Fruit fly (Drosophila melanogaster) whole organism, prepupa: Measurements from ENCODE around the gene CG9040.
A peak's percentile ranks its signal among the peaks of the same experiment; 100 is the strongest.

Experiments used
- Blimp-1 ChIP-seq: fragments of 200-800 bp; sonication (Bioruptor generic); optimal IDR thresholded peaks from 3 replicates; lab custom pipeline; 2017; ENCODE audit warnings: missing biosample characterization, missing genetic modification characterization, mild to moderate bottlenecking, moderate library complexity, missing genetic modification reagents
- CG10669 ChIP-seq: fragments of 200-800 bp; sonication (Bioruptor generic); optimal IDR thresholded peaks from 3 replicates; lab custom pipeline; 2018; ENCODE audit warnings: missing biosample characterization, mild to moderate bottlenecking, missing genetic modification characterization, moderate library complexity
- CG11294 ChIP-seq: fragments of 200-800 bp; sonication (Bioruptor generic); IDR thresholded peaks from 2 replicates; pipeline ENCODE4 v1.3.6; 2022; ENCODE audit warnings: missing biosample characterization, missing genetic modification characterization
- CG11902 ChIP-seq: fragments of 200-800 bp; sonication (Bioruptor generic); optimal IDR thresholded peaks from 3 replicates; lab custom pipeline; 2016; ENCODE audit warnings: missing biosample characterization, missing genetic modification characterization
- CG15336 ChIP-seq: fragments of 200-800 bp; sonication (Bioruptor generic); IDR thresholded peaks from 2 replicates; pipeline ENCODE4 v1.3.6; 2022; ENCODE audit warnings: missing biosample characterization, missing genetic modification characterization
- CG1621 ChIP-seq: fragments of 200-800 bp; sonication (Bioruptor generic); optimal IDR thresholded peaks from 3 replicates; lab custom pipeline; 2018; ENCODE audit warnings: missing biosample characterization, mild to moderate bottlenecking, missing genetic modification characterization
- CG31627 ChIP-seq: fragments of 200-800 bp; sonication (Bioruptor generic); optimal IDR thresholded peaks from 3 replicates; lab custom pipeline; 2016; ENCODE audit warnings: missing biosample characterization, missing genetic modification characterization
- CG32006 ChIP-seq: fragments of 200-800 bp; sonication (Bioruptor generic); optimal IDR thresholded peaks from 3 replicates; lab custom pipeline; 2017; ENCODE audit warnings: missing biosample characterization, mild to moderate bottlenecking, missing genetic modification characterization
- CG34406 ChIP-seq: fragments of 200-800 bp; sonication (Bioruptor generic); optimal IDR thresholded peaks from 3 replicates; lab custom pipeline; 2016; ENCODE audit warnings: missing biosample characterization, missing genetic modification characterization
- CG3919 ChIP-seq: fragments of 200-800 bp; sonication (Bioruptor generic); optimal IDR thresholded peaks from 3 replicates; lab custom pipeline; 2016; ENCODE audit warnings: missing biosample characterization, missing genetic modification characterization
- CG4318 ChIP-seq: fragments of 200-800 bp; sonication (Bioruptor generic); optimal IDR thresholded peaks from 3 replicates; lab custom pipeline; 2017; ENCODE audit warnings: missing biosample characterization, mild to moderate bottlenecking, missing genetic modification characterization
- CG6163 ChIP-seq: fragments of 200-800 bp; sonication (Bioruptor generic); IDR thresholded peaks from 3 replicates; pipeline ENCODE4 v1.3.6; 2022; ENCODE audit warnings: missing biosample characterization, missing genetic modification characterization
- CG6276 ChIP-seq: fragments of 200-800 bp; sonication (Bioruptor generic); optimal IDR thresholded peaks from 2 replicates; lab custom pipeline; 2017; ENCODE audit warnings: missing biosample characterization, mild to moderate bottlenecking, missing genetic modification characterization
- CG6792 ChIP-seq: fragments of 200-800 bp; sonication (Bioruptor generic); optimal IDR thresholded peaks from 3 replicates; lab custom pipeline; 2016; ENCODE audit warnings: missing biosample characterization, missing genetic modification characterization
- CG7368 ChIP-seq: fragments of 200-800 bp; sonication (Bioruptor generic); optimal IDR thresholded peaks from 3 replicates; lab custom pipeline; 2016; ENCODE audit warnings: missing biosample characterization, missing genetic modification characterization
- CG8319 ChIP-seq: fragments of 200-800 bp; sonication (Bioruptor generic); optimal IDR thresholded peaks from 3 replicates; lab custom pipeline; 2016; ENCODE audit warnings: missing biosample characterization, missing genetic modification characterization
- Eip75B ChIP-seq: fragments of 200-800 bp; sonication (Bioruptor generic); optimal IDR thresholded peaks from 3 replicates; lab custom pipeline; 2016; ENCODE audit warnings: missing biosample characterization, missing genetic modification characterization
- Eip78C ChIP-seq: fragments of 200-800 bp; sonication (Bioruptor generic); peaks from one replicate; lab custom pipeline; 2016; ENCODE audit warnings: missing biosample characterization, missing genetic modification characterization
- Eip93F ChIP-seq: fragments of 200-800 bp; sonication (Bioruptor generic); optimal IDR thresholded peaks from 2 replicates; lab custom pipeline; 2016; ENCODE audit warnings: missing biosample characterization, mild to moderate bottlenecking, missing genetic modification characterization
- Ets21C ChIP-seq: fragments of 200-800 bp; sonication (Bioruptor generic); optimal IDR thresholded peaks from 3 replicates; lab custom pipeline; 2016; ENCODE audit warnings: missing biosample characterization, missing genetic modification characterization
- Ets96B ChIP-seq: fragments of 200-800 bp; optimal IDR thresholded peaks from 2 replicates; lab custom pipeline; 2019; ENCODE audit warnings: missing biosample characterization, mild to moderate bottlenecking, missing genetic modification characterization, moderate library complexity
- Gug ChIP-seq: fragments of 200-800 bp; sonication (Bioruptor generic); IDR thresholded peaks from 2 replicates; pipeline ENCODE4 v1.3.6; 2022; ENCODE audit warnings: missing biosample characterization, missing genetic modification characterization
- Hr38 ChIP-seq: sonication (Bioruptor generic); optimal IDR thresholded peaks from 2 replicates; lab custom pipeline; 2016; ENCODE audit warnings: missing biosample characterization, missing genetic modification characterization
- Lpt ChIP-seq: fragments of 200-800 bp; sonication (Bioruptor generic); optimal IDR thresholded peaks from 3 replicates; lab custom pipeline; 2016; ENCODE audit warnings: missing biosample characterization, missing genetic modification characterization
- Met ChIP-seq: fragments of 200-800 bp; sonication (Bioruptor generic); optimal IDR thresholded peaks from 3 replicates; lab custom pipeline; 2016; ENCODE audit warnings: missing biosample characterization, missing genetic modification characterization
- OdsH ChIP-seq: fragments of 200-800 bp; sonication (Bioruptor generic); optimal IDR thresholded peaks from 3 replicates; lab custom pipeline; 2016; ENCODE audit warnings: missing biosample characterization, missing genetic modification characterization
- Smox ChIP-seq: fragments of 200-800 bp; sonication (Bioruptor generic); optimal IDR thresholded peaks from 3 replicates; lab custom pipeline; 2016; ENCODE audit warnings: missing biosample characterization, missing genetic modification characterization
- Sox102F ChIP-seq: fragments of 200-800 bp; sonication (Bioruptor generic); optimal IDR thresholded peaks from 2 replicates; lab custom pipeline; 2016; ENCODE audit warnings: missing biosample characterization, mild to moderate bottlenecking, missing genetic modification characterization
- Sox14 ChIP-seq: fragments of 200-800 bp; sonication (Bioruptor generic); optimal IDR thresholded peaks from 3 replicates; lab custom pipeline; 2016; ENCODE audit warnings: missing biosample characterization, missing genetic modification characterization
- Sox15 ChIP-seq: fragments of 200-800 bp; sonication (Bioruptor generic); optimal IDR thresholded peaks from 3 replicates; lab custom pipeline; 2016; ENCODE audit warnings: missing biosample characterization, missing genetic modification characterization
- achi ChIP-seq: fragments of 200-800 bp; sonication (Bioruptor generic); optimal IDR thresholded peaks from 3 replicates; lab custom pipeline; 2016; ENCODE audit warnings: missing biosample characterization, missing genetic modification characterization
- cyc ChIP-seq: fragments of 200-800 bp; sonication (Bioruptor generic); optimal IDR thresholded peaks from 3 replicates; lab custom pipeline; 2016; ENCODE audit warnings: missing biosample characterization, missing genetic modification characterization
- dac ChIP-seq: fragments of 200-800 bp; sonication (Bioruptor generic); optimal IDR thresholded peaks from 2 replicates; lab custom pipeline; 2017; ENCODE audit warnings: missing biosample characterization, mild to moderate bottlenecking, missing genetic modification characterization
- dsx ChIP-seq: fragments of 200-800 bp; optimal IDR thresholded peaks from 3 replicates; lab custom pipeline; 2019; ENCODE audit warnings: missing biosample characterization, mild to moderate bottlenecking, missing genetic modification characterization, moderate library complexity; ENCODE audit not compliant: poor library complexity, severe bottlenecking
- eg ChIP-seq: fragments of 200-800 bp; sonication (Bioruptor generic); IDR thresholded peaks from 3 replicates; pipeline ENCODE4 v1.3.6; 2022; ENCODE audit warnings: missing biosample characterization, missing genetic modification characterization
- esn ChIP-seq: fragments of 200-800 bp; sonication (Bioruptor generic); optimal IDR thresholded peaks from 2 replicates; lab custom pipeline; 2016; ENCODE audit warnings: missing biosample characterization, mild to moderate bottlenecking, missing genetic modification characterization, moderate library complexity
- fd59A ChIP-seq: fragments of 200-800 bp; sonication (Bioruptor generic); optimal IDR thresholded peaks from 2 replicates; lab custom pipeline; 2017; ENCODE audit warnings: missing biosample characterization, mild to moderate bottlenecking, missing genetic modification characterization, missing genetic modification reagents
- fkh ChIP-seq: fragments of 200-800 bp; sonication (Bioruptor generic); optimal IDR thresholded peaks from 3 replicates; lab custom pipeline; 2017; ENCODE audit warnings: missing biosample characterization, mild to moderate bottlenecking, missing genetic modification characterization, moderate library complexity
- lz ChIP-seq: fragments of 200-800 bp; sonication (Bioruptor generic); optimal IDR thresholded peaks from 3 replicates; lab custom pipeline; 2016; ENCODE audit warnings: missing biosample characterization, missing genetic modification characterization
- pdm3 ChIP-seq: fragments of 200-800 bp; sonication (Bioruptor generic); optimal IDR thresholded peaks from 3 replicates; lab custom pipeline; 2016; ENCODE audit warnings: missing biosample characterization, missing genetic modification characterization
- spab ChIP-seq: fragments of 200-800 bp; sonication (Bioruptor generic); optimal IDR thresholded peaks from 2 replicates; lab custom pipeline; 2017; ENCODE audit warnings: missing biosample characterization, mild to moderate bottlenecking, missing genetic modification characterization, missing genetic modification reagents
- ss ChIP-seq, 2 experiments: fragments of 200-800 bp; sonication (Bioruptor generic); optimal IDR thresholded peaks; 2 replicates in 1 of 2; 3 replicates in 1 of 2; lab custom pipeline; 2017 to 2018; ENCODE audit warnings: mild to moderate bottlenecking in 2 of 2, missing biosample characterization in 2 of 2, missing genetic modification characterization in 2 of 2, moderate library complexity in 1 of 2
- svp ChIP-seq: fragments of 200-800 bp; sonication (Bioruptor generic); peaks from one replicate; lab custom pipeline; 2016; ENCODE audit warnings: missing biosample characterization, missing genetic modification characterization
- topi ChIP-seq: fragments of 200-800 bp; sonication (Bioruptor generic); optimal IDR thresholded peaks from 3 replicates; lab custom pipeline; 2016; ENCODE audit warnings: missing biosample characterization, missing genetic modification characterization
- vri ChIP-seq: fragments of 200-800 bp; sonication (Bioruptor generic); optimal IDR thresholded peaks from 3 replicates; lab custom pipeline; 2016; ENCODE audit warnings: missing biosample characterization, mild to moderate bottlenecking, missing genetic modification characterization

CG9040 gene

dm6 chr3L:13949440-13950066, 38.1 kb upstream of the CG9040 start (continued):
- TF ChIP-seq Blimp-1 (GFP tag; lab: Kevin White, UChicago) (no peak), CG6792 (GFP tag; lab: Kevin White, UChicago) (peak; percentile 44), CG11902 (GFP tag; lab: Kevin White, UChicago) (no peak), spab (GFP tag; lab: Kevin White, UChicago) (no peak), CG10669 (GFP tag; lab: Kevin White, UChicago) (peak; percentile 19), Lpt (GFP tag; lab: Kevin White, UChicago) (no peak), CG34406 (peak; percentile 49), CG8319 (GFP tag; lab: Kevin White, UChicago) (no peak), fd59A (GFP tag; lab: Kevin White, UChicago) (no peak), Ets96B (tag; lab: Kevin White, UChicago) (no peak), dac (no peak), Sox102F (GFP tag; lab: Kevin White, UChicago) (peak; percentile 31), Gug (GFP tag; lab: Robert Waterston, UW) (no peak), cyc (GFP tag; lab: Kevin White, UChicago) (no peak), CG32006 (peak; percentile 34), topi (GFP tag; lab: Kevin White, UChicago) (peak; percentile 2), ss (GFP tag; optimal IDR thresholded peaks at IDR 0.05; lab: Kevin White, UChicago) (no peak), CG4318 (no peak), CG1621 (tag; lab: Kevin White, UChicago) (no peak), Met (GFP tag; lab: Kevin White, UChicago) (no peak), CG7368 (GFP tag; lab: Kevin White, UChicago) (no peak), CG3919 (GFP tag; lab: Kevin White, UChicago) (peak; percentile 49), CG15336 (GFP tag; lab: Robert Waterston, UW) (peak; percentile 87), Sox14 (GFP tag; lab: Kevin White, UChicago) (peak; percentile 46), dsx (GFP tag; lab: Kevin White, UChicago) (no peak), CG31627 (peak; percentile 38), Ets21C (GFP tag; lab: Kevin White, UChicago) (no peak), Smox (peak; percentile 36), CG6163 (GFP tag; lab: Robert Waterston, UW) (peak; percentile 69), Sox15 (GFP tag; lab: Kevin White, UChicago) (no peak), eg (GFP tag; lab: Robert Waterston, UW) (no peak; the same call in none of the 3 replicates), vri (GFP tag; lab: Kevin White, UChicago) (peak; percentile 14), Hr38 (GFP tag; lab: Kevin White, UChicago) (no peak)

DNA sequence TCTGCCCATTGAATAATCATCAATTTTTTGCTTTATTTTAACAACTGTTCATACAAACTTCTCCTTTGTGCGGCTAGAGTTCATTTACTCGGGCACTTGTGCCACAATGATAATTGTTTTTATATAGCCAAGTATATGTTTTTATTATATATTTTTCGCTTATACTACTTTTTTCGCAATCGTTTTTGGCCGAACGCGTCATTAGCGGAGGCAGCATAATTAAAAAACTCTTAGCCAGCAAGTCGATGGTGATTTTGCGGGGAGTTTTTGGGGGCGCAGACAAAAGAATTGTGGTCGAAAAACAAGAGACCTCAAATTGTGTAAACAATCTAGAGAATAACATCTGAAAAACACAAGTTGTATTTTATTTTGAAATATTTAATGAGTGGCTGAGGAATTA, 36.1 kb upstream of the CG9040 start:
- peak; percentile 7 for TF ChIP-seq fkh (GFP tag; lab: Kevin White, UChicago)
- TF ChIP-seq CG11294 (GFP tag; lab: Robert Waterston, UW): no peak
- TF ChIP-seq vri (GFP tag; lab: Kevin White, UChicago): peak; percentile 59

- TF ChIP-seq dsx (GFP tag; lab: Kevin White, UChicago): no peak
- peak; percentile 8 for TF ChIP-seq esn (GFP tag; lab: Kevin White, UChicago)
- TF ChIP-seq Eip78C (GFP tag; lab: Kevin White, UChicago): peak; percentile 38
- TF ChIP-seq Eip93F (GFP tag; lab: Kevin White, UChicago): peak; percentile 80
- TF ChIP-seq topi (GFP tag; lab: Kevin White, UChicago): no peak
- TF ChIP-seq pdm3: no peak
- TF ChIP-seq CG6163 (GFP tag; lab: Robert Waterston, UW): no peak
- no peak for TF ChIP-seq fkh (GFP tag; lab: Kevin White, UChicago)
- TF ChIP-seq achi (GFP tag; lab: Kevin White, UChicago): no peak
- TF ChIP-seq lz (GFP tag; lab: Kevin White, UChicago): no peak
- TF ChIP-seq vri (GFP tag; lab: Kevin White, UChicago): peak; percentile 96
- TF ChIP-seq CG6276: no peak
- no peak for TF ChIP-seq OdsH (GFP tag; lab: Kevin White, UChicago)
- no peak for TF ChIP-seq Eip75B (GFP tag; lab: Kevin White, UChicago)
- TF ChIP-seq Lpt (GFP tag; lab: Kevin White, UChicago): no peak
- TF ChIP-seq CG8319 (GFP tag; lab: Kevin White, UChicago): no peak
- no peak for TF ChIP-seq svp (GFP tag; lab: Kevin White, UChicago)
- TF ChIP-seq eg (GFP tag; lab: Robert Waterston, UW): no peak
Observed at dm6 chr3L:13952484-13953048, 35.1 kb upstream of the CG9040 start.
